Fruit fly (Drosophila melanogaster): ENCODE data around the gene hng3.

hng3 gene

DNA sequence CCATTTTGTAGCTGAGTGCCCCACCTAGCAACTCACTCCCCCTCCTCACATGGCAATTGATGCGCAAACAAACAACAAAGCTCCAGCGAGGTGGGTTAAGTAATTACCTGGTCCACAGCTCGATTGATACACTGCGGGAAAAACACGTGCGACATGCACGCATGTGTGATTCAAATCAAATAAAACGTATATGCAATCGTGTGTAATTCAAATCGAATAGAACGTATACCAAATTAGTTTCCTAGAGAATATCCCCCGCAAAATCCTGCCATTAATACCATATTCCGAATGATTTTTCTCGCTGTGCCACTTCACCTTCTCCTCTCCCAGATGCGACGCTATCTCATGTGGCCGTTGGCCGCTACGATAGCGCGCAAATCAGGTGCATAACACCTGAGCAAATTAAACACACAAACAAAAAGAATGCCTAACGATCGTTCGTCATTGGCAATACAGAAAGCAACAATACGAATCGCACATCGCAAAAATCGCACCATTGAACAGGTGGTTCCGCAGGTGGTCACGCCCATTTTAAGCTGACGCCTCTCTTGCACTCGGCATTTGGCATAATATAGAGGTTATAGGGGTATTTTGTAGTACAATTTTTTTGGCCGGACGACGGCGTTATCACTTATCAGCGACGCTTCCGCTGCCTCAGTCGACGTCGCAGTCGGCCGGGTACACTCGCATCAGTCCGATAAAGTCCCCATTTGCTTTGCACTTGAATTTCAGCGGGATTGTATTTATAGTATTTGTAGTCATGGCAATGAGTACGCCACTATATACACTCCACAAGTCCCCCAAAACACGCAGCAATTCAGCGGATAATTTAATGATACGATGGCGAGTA, 29.0 kb upstream of the hng3 start (continued):
- TF ChIP-seq cg (GFP tag; optimal IDR thresholded peaks at IDR 0.05), result no peak
- TF ChIP-seq CG15696 (tag; optimal IDR thresholded peaks at IDR 0.05), result no peak
- TF ChIP-seq CG17385 (GFP tag; optimal IDR thresholded peaks at IDR 0.05), result peak; percentile 54
- peak; percentile 65 for TF ChIP-seq CG7839 (tag; optimal IDR thresholded peaks at IDR 0.05)
- TF ChIP-seq HmgZ (tag; optimal IDR thresholded peaks at IDR 0.05), result peak; percentile 9
- peak; percentile 4 for TF ChIP-seq ems (GFP tag; optimal IDR thresholded peaks at IDR 0.05)
- TF ChIP-seq CG10209 (GFP tag; optimal IDR thresholded peaks at IDR 0.05), result peak; percentile 74
- peak; percentile 4 for TF ChIP-seq gsb-n (tag; optimal IDR thresholded peaks at IDR 0.05)
- peak; percentile 12 for TF ChIP-seq TFAM (GFP tag; optimal IDR thresholded peaks at IDR 0.05)
- no peak for TF ChIP-seq sc (optimal IDR thresholded peaks at IDR 0.05)
- TF ChIP-seq sc (GFP tag; optimal IDR thresholded peaks at IDR 0.05), result no peak
- no peak for TF ChIP-seq Gsc (GFP tag; IDR thresholded peaks at IDR 0.05)
- TF ChIP-seq CG1647 (GFP tag; optimal IDR thresholded peaks at IDR 0.05), result peak; percentile 35
- TF ChIP-seq kah (GFP tag; optimal IDR thresholded peaks at IDR 0.05), result peak; percentile 53
- peak; percentile 56 for TF ChIP-seq NfI (GFP tag; optimal IDR thresholded peaks at IDR 0.05)
- TF ChIP-seq CG43689 (GFP tag; IDR thresholded peaks at IDR 0.05), result peak; percentile 49
- TF ChIP-seq chif (GFP tag; optimal IDR thresholded peaks at IDR 0.05), result peak; percentile 70 to 71
- TF ChIP-seq hkb (optimal IDR thresholded peaks at IDR 0.05), result no peak
- TF ChIP-seq hkb (GFP tag; IDR thresholded peaks at IDR 0.05), result peak; percentile 71
- TF ChIP-seq p53 (GFP tag; optimal IDR thresholded peaks at IDR 0.05), result no peak
- TF ChIP-seq CG6272 (GFP tag; IDR thresholded peaks at IDR 0.05), result peak; percentile 73
- peak; percentile 74 for TF ChIP-seq Xbp1 (GFP tag; optimal IDR thresholded peaks at IDR 0.05)
- peak; percentile 90 for TF ChIP-seq Adf1 (GFP tag; IDR thresholded peaks at IDR 0.05)
- TF ChIP-seq cato (GFP tag; optimal IDR thresholded peaks at IDR 0.05; ENCODE audit: borderline replicate concordance), result peak; percentile 44
- peak; percentile 80 for TF ChIP-seq ase (GFP tag; IDR thresholded peaks at IDR 0.05)
- TF ChIP-seq wor (GFP tag; IDR thresholded peaks at IDR 0.05), result peak; percentile 79
- TF ChIP-seq pros (GFP tag; optimal IDR thresholded peaks at IDR 0.05), result no peak
- TF ChIP-seq CG12769 (tag; optimal IDR thresholded peaks at IDR 0.05), result peak; percentile 87
- no peak for TF ChIP-seq CG7987 (GFP tag; optimal IDR thresholded peaks at IDR 0.05)
- no peak for TF ChIP-seq gsb (GFP tag; IDR thresholded peaks at IDR 0.05)
- 0 out of 2 replicates have a peak, but pooled peaks have one; percentile 48 for TF ChIP-seq bowl (GFP tag; IDR thresholded peaks at IDR 0.05)
- peak; percentile 6 for TF ChIP-seq bigmax (GFP tag; optimal IDR thresholded peaks at IDR 0.05)
- peak; percentile 24 for TF ChIP-seq fd64A (GFP tag; optimal IDR thresholded peaks at IDR 0.05)
- TF ChIP-seq ab (GFP tag; optimal IDR thresholded peaks at IDR 0.05), result no peak
- no peak; the same call in 1 of the 2 replicates for TF ChIP-seq GATAe (GFP tag; conservative IDR thresholded peaks at IDR 0.05)
- TF ChIP-seq CG3847 (GFP tag; IDR thresholded peaks at IDR 0.05), result peak; percentile 71
- TF ChIP-seq CG9932 (GFP tag; IDR thresholded peaks at IDR 0.05), result peak; percentile 64
- TF ChIP-seq CG17612 (GFP tag; IDR thresholded peaks at IDR 0.05), result peak; percentile 67
- peak; percentile 74 for TF ChIP-seq CG8944 (GFP tag; optimal IDR thresholded peaks at IDR 0.05)
- no peak for TF ChIP-seq kni (GFP tag; optimal IDR thresholded peaks at IDR 0.05)
- no peak for TF ChIP-seq Hey (tag; optimal IDR thresholded peaks at IDR 0.05)
- peak; percentile 27; the same call in 1 of the 2 replicates for TF ChIP-seq CG4404 (GFP tag; IDR thresholded peaks at IDR 0.05)
- no peak for TF ChIP-seq amos (GFP tag; IDR thresholded peaks at IDR 0.05; ENCODE audit: partially characterized antibody)
- TF ChIP-seq CG32767 (GFP tag; IDR thresholded peaks at IDR 0.05), result no peak; the same call in none of the 2 replicates
- TF ChIP-seq CG15073 (GFP tag; optimal IDR thresholded peaks at IDR 0.05), result no peak
- peak; percentile 56 for TF ChIP-seq CG3281 (GFP tag; optimal IDR thresholded peaks at IDR 0.05)
- no peak for TF ChIP-seq ac (GFP tag; optimal IDR thresholded peaks at IDR 0.05)
- TF ChIP-seq esg (GFP tag; conservative IDR thresholded peaks at IDR 0.05), result peak; percentile 68
- TF ChIP-seq shn (GFP tag; optimal IDR thresholded peaks at IDR 0.05), result peak; percentile 30
- TF ChIP-seq CG12155 (GFP tag; optimal IDR thresholded peaks at IDR 0.05), result peak; percentile 55

Measured in whole organism, embryonic.